Fruit fly (Drosophila melanogaster) whole organism, wandering third instar larva: Measurements from ENCODE around the gene NP15.6.

Experiments used
- Sp1 ChIP-seq: fragments of 200-800 bp; sonication (Bioruptor generic); optimal IDR thresholded peaks from 3 replicates; lab custom pipeline; 2019; ENCODE audit warnings: missing biosample characterization, mild to moderate bottlenecking, missing genetic modification characterization, moderate library complexity
- br ChIP-seq: fragments of 200-800 bp; sonication (Bioruptor generic); optimal IDR thresholded peaks from 2 replicates; lab custom pipeline; 2016; ENCODE audit warnings: missing biosample characterization, missing genetic modification characterization
- ey ChIP-seq: fragments of 200-800 bp; sonication (Bioruptor generic); optimal IDR thresholded peaks from 2 replicates; lab custom pipeline; 2016; ENCODE audit warnings: missing biosample characterization, missing genetic modification characterization
- jim ChIP-seq: fragments of 175-275, 200-325 bp; sonication (Bioruptor generic); optimal IDR thresholded peaks from 2 replicates; lab custom pipeline; 2016; ENCODE audit warnings: missing biosample characterization, mild to moderate bottlenecking, missing genetic modification characterization
- pan ChIP-seq: fragments of >200 bp; optimal IDR thresholded peaks from 2 replicates; lab custom pipeline; 2017
- psq ChIP-seq: fragments of 200-800 bp; sonication (Bioruptor generic); optimal IDR thresholded peaks from 3 replicates; lab custom pipeline; 2017; ENCODE audit warnings: missing biosample characterization, mild to moderate bottlenecking, missing genetic modification characterization, moderate library complexity
- rgr ChIP-seq: fragments of 200-800 bp; sonication (Bioruptor generic); optimal IDR thresholded peaks from 3 replicates; lab custom pipeline; 2016; ENCODE audit warnings: missing biosample characterization, mild to moderate bottlenecking, missing genetic modification characterization
- sv ChIP-seq: fragments of 200-800 bp; sonication (Bioruptor generic); optimal IDR thresholded peaks from 3 replicates; lab custom pipeline; 2016; ENCODE audit warnings: missing biosample characterization, missing genetic modification characterization

- TF ChIP-seq pan (lab: Kevin White, UChicago) (no peak), sv (GFP tag; lab: Kevin White, UChicago) (no peak), ey (GFP tag; lab: Kevin White, UChicago) (peak; percentile 8), rgr (GFP tag; lab: Kevin White, UChicago) (peak; percentile 3), psq (GFP tag; lab: Kevin White, UChicago) (peak; percentile 19), br (no peak), jim (GFP tag; lab: Kevin White, UChicago) (no peak), Sp1 (GFP tag; lab: Kevin White, UChicago) (no peak)
Measured at dm6 chr3R:18987428-18988416, 39.4 kb upstream of the NP15.6 start.
